Worm (Caenorhabditis elegans) whole organism, L2 larva: ENCODE data around the gene grd-9.

Experiments used
- F13H6.1 ChIP-seq: sonication (generic microtip); optimal IDR thresholded peaks from 2 replicates; lab custom pipeline; 2016; ENCODE audit warnings: missing genetic modification characterization, missing compliant biosample characterization
- R02D3.7 ChIP-seq: fragments of 150-350 bp; optimal IDR thresholded peaks from 2 replicates; lab custom pipeline; 2014; ENCODE audit warnings: missing biosample characterization, missing genetic modification characterization
- alr-1 ChIP-seq: fragments of 150-350 bp; optimal IDR thresholded peaks from 2 replicates; lab custom pipeline; 2014; ENCODE audit warnings: missing biosample characterization, missing genetic modification characterization
- ama-1 ChIP-seq: fragments of 150-350 bp; optimal IDR thresholded peaks from 2 replicates; lab custom pipeline; 2018; ENCODE audit warnings: inconsistent platforms
- ceh-16 ChIP-seq: fragments of 150-350 bp; optimal IDR thresholded peaks from 2 replicates; lab custom pipeline; 2014; ENCODE audit warnings: missing biosample characterization, missing genetic modification characterization
- ceh-82 ChIP-seq: fragments of 150-350 bp; optimal IDR thresholded peaks from 2 replicates; lab custom pipeline; 2014; ENCODE audit warnings: missing biosample characterization, missing genetic modification characterization
- lin-39 ChIP-seq: fragments of 150-350 bp; optimal IDR thresholded peaks from 2 replicates; lab custom pipeline; 2014; ENCODE audit warnings: missing biosample characterization, missing genetic modification reagents, missing genetic modification characterization
- nhr-11 ChIP-seq: fragments of 150-350 bp; optimal IDR thresholded peaks from 2 replicates; lab custom pipeline; 2014; ENCODE audit warnings: missing biosample characterization, missing genetic modification characterization
- nhr-12 ChIP-seq: fragments of 150-350 bp; optimal IDR thresholded peaks from 2 replicates; lab custom pipeline; 2014; ENCODE audit warnings: missing biosample characterization, missing genetic modification characterization
- nhr-237 ChIP-seq: fragments of 150-350 bp; optimal IDR thresholded peaks from 2 replicates; lab custom pipeline; 2014; ENCODE audit warnings: missing biosample characterization, missing genetic modification characterization
- sem-4 ChIP-seq: fragments of 150-350 bp; optimal IDR thresholded peaks from 2 replicates; lab custom pipeline; 2014; ENCODE audit warnings: missing biosample characterization, missing genetic modification reagents, missing genetic modification characterization
- zag-1 ChIP-seq: fragments of 150-350 bp; optimal IDR thresholded peaks from 2 replicates; lab custom pipeline; 2014; ENCODE audit warnings: missing biosample characterization, missing genetic modification characterization
- ztf-11 ChIP-seq: sonication (generic microtip); optimal IDR thresholded peaks from 2 replicates; lab custom pipeline; 2017; ENCODE audit warnings: missing biosample characterization, missing genetic modification characterization

DNA sequence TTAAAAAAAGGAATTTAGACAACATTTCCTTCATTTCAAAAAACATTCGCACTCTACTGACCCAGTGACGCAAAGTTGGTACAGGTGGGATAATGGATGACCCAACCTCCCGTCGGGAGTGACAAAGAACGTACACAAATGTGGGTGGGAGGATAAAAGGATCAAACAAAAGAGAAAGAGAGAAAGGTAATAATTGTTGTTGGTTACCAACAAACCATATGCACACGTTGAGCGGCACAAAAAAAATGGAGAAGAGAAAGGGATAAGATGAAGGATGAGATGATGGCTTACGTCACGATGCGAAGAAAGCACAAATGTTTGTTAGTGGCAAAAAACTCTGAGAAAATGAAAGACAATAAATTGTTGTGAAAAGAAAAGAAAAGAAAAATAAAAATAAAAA, 43.5 kb upstream of the grd-9 start:
- TF ChIP-seq sem-4 (tag; lab: Kevin White, UChicago), result no peak
- TF ChIP-seq ceh-82, result no peak
- no peak for TF ChIP-seq nhr-12 (tag; lab: Kevin White, UChicago)
- TF ChIP-seq nhr-11 (tag; lab: Kevin White, UChicago), result no peak
- TF ChIP-seq F13H6.1 (tag; lab: Kevin White, UChicago), result peak; percentile 16
- no peak for TF ChIP-seq nhr-237 (tag; lab: Kevin White, UChicago)
- TF ChIP-seq ztf-11 (tag; lab: Kevin White, UChicago), result no peak
- no peak for TF ChIP-seq ama-1 (lab: Kevin White, UChicago)
- TF ChIP-seq zag-1, result no peak
- TF ChIP-seq alr-1 (tag; lab: Kevin White, UChicago), result no peak
- no peak for TF ChIP-seq lin-39
- TF ChIP-seq R02D3.7 (tag; lab: Kevin White, UChicago), result no peak
- no peak for TF ChIP-seq ceh-16
